Fruit fly (Drosophila melanogaster): Measurements from ENCODE around the gene CG7251.

Gene CG7251

dm6 chr2L:5546518-5547287 lies 41.5 kb downstream of the CG7251 start, which contains the start of gene Oscillin:
TSS of gene Oscillin (plus strand) at chr2L:5547086.
- TF ChIP-seq esn (GFP tag; optimal IDR thresholded peaks at IDR 0.05) (peak; percentile 53), pdm3 (GFP tag; optimal IDR thresholded peaks at IDR 0.05) (peak; percentile 39), fd85E (GFP tag; optimal IDR thresholded peaks at IDR 0.05) (peak; percentile 18), svp (GFP tag) (peak; percentile 96), fd59A (GFP tag; optimal IDR thresholded peaks at IDR 0.05) (peak; percentile 6), CG3032 (tag; optimal IDR thresholded peaks at IDR 0.05) (peak; percentile 80), CG11762 (GFP tag; optimal IDR thresholded peaks at IDR 0.05; ENCODE audit: insufficient read depth) (peak; percentile 66), Smox (GFP tag; optimal IDR thresholded peaks at IDR 0.05) (peak; percentile 65), CG4318 (GFP tag; optimal IDR thresholded peaks at IDR 0.05) (no peak), CG6792 (GFP tag; optimal IDR thresholded peaks at IDR 0.05) (peak; percentile 68), dac (GFP tag; optimal IDR thresholded peaks at IDR 0.05) (no peak), cyc (GFP tag; optimal IDR thresholded peaks at IDR 0.05) (peak; percentile 65), Hr4 (GFP tag; optimal IDR thresholded peaks at IDR 0.05) (peak; percentile 65), acj6 (GFP tag; optimal IDR thresholded peaks at IDR 0.05) (peak; percentile 79), vri (GFP tag; optimal IDR thresholded peaks at IDR 0.05) (peak; percentile 39), Blimp-1 (GFP tag; optimal IDR thresholded peaks at IDR 0.05) (peak; percentile 97), Eip75B (GFP tag; optimal IDR thresholded peaks at IDR 0.05) (peak; percentile 70), Sox14 (GFP tag; optimal IDR thresholded peaks at IDR 0.05) (peak; percentile 38), Ets21C (GFP tag; optimal IDR thresholded peaks at IDR 0.05) (no peak), CG8119 (GFP tag; IDR thresholded peaks at IDR 0.05) (peak; percentile 57; the same call in 1 of the 3 replicates), topi (GFP tag; optimal IDR thresholded peaks at IDR 0.05) (peak; percentile 81), CG9139 (GFP tag; optimal IDR thresholded peaks at IDR 0.05) (no peak), CG8319 (GFP tag; optimal IDR thresholded peaks at IDR 0.05) (peak; percentile 52), ss (GFP tag; optimal IDR thresholded peaks at IDR 0.05) (peak; percentile 55 to 80), lz (GFP tag; optimal IDR thresholded peaks at IDR 0.05) (peak; percentile 70), CG6276 (GFP tag; optimal IDR thresholded peaks at IDR 0.05) (peak; percentile 55), CG34406 (GFP tag; optimal IDR thresholded peaks at IDR 0.05) (peak; percentile 65), CG3919 (GFP tag; optimal IDR thresholded peaks at IDR 0.05) (peak; percentile 76), dsx (GFP tag; optimal IDR thresholded peaks at IDR 0.05; ENCODE audit: poor library complexity, severe bottlenecking) (peak; percentile 71), CG6854 (GFP tag; optimal IDR thresholded peaks at IDR 0.05) (peak; percentile 51), CG31627 (GFP tag; optimal IDR thresholded peaks at IDR 0.05) (peak; percentile 68), spab (GFP tag; optimal IDR thresholded peaks at IDR 0.05) (peak; percentile 70), Sox15 (GFP tag; optimal IDR thresholded peaks at IDR 0.05) (peak; percentile 55), net (GFP tag; optimal IDR thresholded peaks at IDR 0.05) (peak; percentile 80), Sox102F (GFP tag; optimal IDR thresholded peaks at IDR 0.05) (peak; percentile 36), Met (GFP tag; optimal IDR thresholded peaks at IDR 0.05) (peak; percentile 53), Hr38 (GFP tag; optimal IDR thresholded peaks at IDR 0.05) (no peak), eg (GFP tag; IDR thresholded peaks at IDR 0.05) (peak; percentile 86), Ets96B (tag; optimal IDR thresholded peaks at IDR 0.05) (peak; percentile 81), CG1621 (tag; optimal IDR thresholded peaks at IDR 0.05) (no peak), salr (GFP tag; optimal IDR thresholded peaks at IDR 0.05) (peak in 1 of 2 experiments; percentile 67), CG16779 (tag; optimal IDR thresholded peaks at IDR 0.05) (peak; percentile 22), Eip93F (GFP tag; optimal IDR thresholded peaks at IDR 0.05) (no peak), CG10631 (GFP tag; optimal IDR thresholded peaks at IDR 0.05) (peak; percentile 58), Lpt (GFP tag; optimal IDR thresholded peaks at IDR 0.05) (no peak), CG8632 (GFP tag; optimal IDR thresholded peaks at IDR 0.05) (peak; percentile 70), CG15336 (GFP tag; IDR thresholded peaks at IDR 0.05) (peak; percentile 73), CG32006 (GFP tag; optimal IDR thresholded peaks at IDR 0.05) (peak; percentile 78), CG6163 (GFP tag; IDR thresholded peaks at IDR 0.05) (peak; percentile 79), CG11294 (GFP tag; IDR thresholded peaks at IDR 0.05) (peak; percentile 30)

Measured in whole organism, prepupa.